Worm (Caenorhabditis elegans) whole organism, L4 larva: ENCODE measurements around the gene Y77E11A.23.

Experiments used
- F26F4.8 ChIP-seq: fragments of 200-800 bp; sonication (Bioruptor generic); conservative IDR thresholded peaks from 2 replicates; pipeline ENCODE4 v1.3.6; 2022; ENCODE audit warnings: missing genetic modification characterization, missing compliant biosample characterization
- F44E2.7 ChIP-seq: fragments of 200-800 bp; sonication (Bioruptor generic); IDR thresholded peaks from 2 replicates; pipeline ENCODE4 v2.1.2; 2022; ENCODE audit warnings: missing genetic modification characterization, missing compliant biosample characterization
- Y48G9A.11 ChIP-seq: fragments of 200-800 bp; sonication (Bioruptor generic); IDR thresholded peaks from 2 replicates; pipeline ENCODE4 v1.3.6; 2022; ENCODE audit warnings: missing genetic modification reagents, missing genetic modification characterization, missing compliant biosample characterization
- Y75B8A.6 ChIP-seq: fragments of 200-800 bp; sonication (Bioruptor generic); IDR thresholded peaks from 2 replicates; pipeline ENCODE4 v1.3.6; 2022; ENCODE audit warnings: missing genetic modification reagents, missing genetic modification characterization, missing compliant biosample characterization
- ZK546.5 ChIP-seq, 2 experiments: sonication (generic microtip); optimal IDR thresholded peaks; 2 replicates each; lab custom pipeline; 2017; ENCODE audit warnings: missing biosample characterization in 2 of 2, missing genetic modification characterization in 2 of 2
- aha-1 ChIP-seq: fragments of 150-350 bp; peaks from one replicate; lab custom pipeline; 2014; ENCODE audit warnings: missing biosample characterization, missing genetic modification characterization
- aly-2 ChIP-seq: sonication (generic microtip); optimal IDR thresholded peaks from 2 replicates; lab custom pipeline; 2018; ENCODE audit warnings: missing biosample characterization, missing genetic modification characterization
- ama-1 ChIP-seq: fragments of 150-350 bp; optimal IDR thresholded peaks from 2 replicates; lab custom pipeline; 2014; ENCODE audit warnings: inconsistent platforms, mixed read lengths
- attf-4 ChIP-seq: sonication (generic microtip); optimal IDR thresholded peaks from 3 replicates; lab custom pipeline; 2017; ENCODE audit warnings: missing biosample characterization, missing genetic modification characterization
- ceh-20 ChIP-seq: fragments of 200-800 bp; sonication (Bioruptor generic); IDR thresholded peaks from 2 replicates; pipeline ENCODE4 v1.3.6; 2022; ENCODE audit warnings: missing genetic modification reagents, missing genetic modification characterization, missing compliant biosample characterization
- cey-2 ChIP-seq: sonication (generic microtip); optimal IDR thresholded peaks from 3 replicates; lab custom pipeline; 2017; ENCODE audit warnings: missing genetic modification characterization, mild to moderate bottlenecking, missing compliant biosample characterization, antibody characterized with exemption, borderline replicate concordance; ENCODE audit not compliant: insufficient read depth
- daf-12 ChIP-seq: fragments of 150-350 bp; optimal IDR thresholded peaks from 2 replicates; lab custom pipeline; 2014; ENCODE audit warnings: missing biosample characterization, missing genetic modification reagents, missing genetic modification characterization
- duxl-1 ChIP-seq: sonication (generic microtip); optimal IDR thresholded peaks from 2 replicates; lab custom pipeline; 2016; ENCODE audit warnings: mild to moderate bottlenecking, missing genetic modification characterization, moderate library complexity, missing compliant biosample characterization; ENCODE audit not compliant: poor library complexity
- egl-27 ChIP-seq: sonication (generic microtip); optimal IDR thresholded peaks from 3 replicates; lab custom pipeline; 2017; ENCODE audit warnings: missing biosample characterization, missing genetic modification reagents, missing genetic modification characterization
- egl-43 ChIP-seq: fragments of 200-800 bp; sonication (Bioruptor generic); IDR thresholded peaks from 2 replicates; pipeline ENCODE4 v1.3.6; 2022; ENCODE audit warnings: missing genetic modification reagents, missing genetic modification characterization, missing compliant biosample characterization
- fkh-10 ChIP-seq: fragments of 150-350 bp; optimal IDR thresholded peaks from 2 replicates; lab custom pipeline; 2014; ENCODE audit warnings: missing biosample characterization, missing genetic modification reagents, missing genetic modification characterization
- hif-1 ChIP-seq, 2 experiments: sonication (generic microtip); optimal IDR thresholded peaks; 2 replicates each; lab custom pipeline; 2016 to 2017; ENCODE audit warnings: missing compliant biosample characterization in 2 of 2, missing genetic modification characterization in 2 of 2, missing genetic modification reagents in 2 of 2, missing genotype in 2 of 2, mild to moderate bottlenecking in 1 of 2
- hlh-11 ChIP-seq: fragments of 200-800 bp; sonication (Bioruptor generic); optimal IDR thresholded peaks from 2 replicates; lab custom pipeline; 2018; ENCODE audit warnings: mild to moderate bottlenecking, missing genetic modification characterization, missing compliant biosample characterization
- hlh-30 ChIP-seq: sonication (generic microtip); optimal IDR thresholded peaks from 2 replicates; lab custom pipeline; 2017; ENCODE audit warnings: antibody characterized with exemption, mild to moderate bottlenecking, missing genetic modification characterization, missing compliant biosample characterization; ENCODE audit not compliant: insufficient read depth
- hmg-1.1 ChIP-seq: fragments of 200-800 bp; sonication (Bioruptor generic); IDR thresholded peaks from 2 replicates; pipeline ENCODE4 v1.3.6; 2022; ENCODE audit warnings: missing genetic modification reagents, missing genetic modification characterization, missing compliant biosample characterization
- lim-7 ChIP-seq: fragments of 200-800 bp; sonication (Bioruptor generic); IDR thresholded peaks from 2 replicates; pipeline ENCODE4 v1.3.6; 2022; ENCODE audit warnings: missing genetic modification characterization, missing compliant biosample characterization
- lin-1 ChIP-seq: fragments of 200-800 bp; sonication (Bioruptor generic); IDR thresholded peaks from 2 replicates; pipeline ENCODE4 v1.3.6; 2022; ENCODE audit warnings: missing genetic modification reagents, missing genetic modification characterization, missing compliant biosample characterization
- lin-29 ChIP-seq: fragments of 200-800 bp; sonication (Bioruptor generic); IDR thresholded peaks from 2 replicates; pipeline ENCODE4 v1.3.6; 2022; ENCODE audit warnings: missing genetic modification reagents, missing genetic modification characterization, missing compliant biosample characterization
- lin-38 ChIP-seq: fragments of 200-800 bp; sonication (Bioruptor generic); IDR thresholded peaks from 2 replicates; pipeline ENCODE4 v1.3.6; 2022; ENCODE audit warnings: missing genetic modification reagents, missing genetic modification characterization, missing compliant biosample characterization
- lir-3 ChIP-seq: sonication (generic microtip); optimal IDR thresholded peaks from 2 replicates; lab custom pipeline; 2016; ENCODE audit warnings: mild to moderate bottlenecking, missing genetic modification characterization, missing compliant biosample characterization
- mdt-29 ChIP-seq: fragments of 200-800 bp; sonication (Bioruptor generic); IDR thresholded peaks from 2 replicates; pipeline ENCODE4 v1.3.6; 2022; ENCODE audit warnings: missing genetic modification reagents, missing genetic modification characterization, missing compliant biosample characterization
- mep-1 ChIP-seq: fragments of 150-350 bp; sonication (generic microtip); optimal IDR thresholded peaks from 3 replicates; lab custom pipeline; 2014; ENCODE audit warnings: missing biosample characterization, missing genetic modification characterization
- nhr-11 ChIP-seq: fragments of 150-350 bp; optimal IDR thresholded peaks from 2 replicates; lab custom pipeline; 2014; ENCODE audit warnings: missing biosample characterization, missing genetic modification characterization
- nhr-237 ChIP-seq: sonication (generic microtip); optimal IDR thresholded peaks from 2 replicates; lab custom pipeline; 2017; ENCODE audit warnings: missing biosample characterization, missing genetic modification characterization
- nhr-28 ChIP-seq: fragments of 150-350 bp; optimal IDR thresholded peaks from 2 replicates; lab custom pipeline; 2014; ENCODE audit warnings: missing biosample characterization, missing genetic modification characterization
- nhr-42 ChIP-seq: fragments of 200-800 bp; sonication (Bioruptor generic); IDR thresholded peaks from 2 replicates; pipeline ENCODE4 v1.3.6; 2022; ENCODE audit warnings: missing genetic modification characterization, missing compliant biosample characterization
- php-3 ChIP-seq: fragments of 200-800 bp; sonication (Bioruptor generic); IDR thresholded peaks from 2 replicates; pipeline ENCODE4 v1.3.6; 2022; ENCODE audit warnings: missing genetic modification reagents, missing genetic modification characterization, missing compliant biosample characterization
- set-16 ChIP-seq: fragments of 200-800 bp; sonication (Bioruptor generic); IDR thresholded peaks from 2 replicates; pipeline ENCODE4 v1.3.6; 2022; ENCODE audit warnings: missing genetic modification reagents, missing genetic modification characterization, missing compliant biosample characterization
- snpc-4 ChIP-seq: fragments of 150-350 bp; optimal IDR thresholded peaks from 2 replicates; lab custom pipeline; 2014; ENCODE audit warnings: missing biosample characterization, missing genetic modification characterization
- unc-130 ChIP-seq: sonication (generic microtip); optimal IDR thresholded peaks from 2 replicates; lab custom pipeline; 2016; ENCODE audit warnings: missing genetic modification reagents, missing genetic modification characterization, missing compliant biosample characterization
- unc-39 ChIP-seq: sonication (generic microtip); optimal IDR thresholded peaks from 2 replicates; lab custom pipeline; 2017; ENCODE audit warnings: missing biosample characterization, missing genetic modification characterization
- zfp-3 ChIP-seq: fragments of 200-800 bp; sonication (Bioruptor generic); conservative IDR thresholded peaks from 2 replicates; pipeline ENCODE4 v1.3.6; 2022; ENCODE audit warnings: missing genetic modification reagents, missing genetic modification characterization, missing compliant biosample characterization

Gene Y77E11A.23

DNA sequence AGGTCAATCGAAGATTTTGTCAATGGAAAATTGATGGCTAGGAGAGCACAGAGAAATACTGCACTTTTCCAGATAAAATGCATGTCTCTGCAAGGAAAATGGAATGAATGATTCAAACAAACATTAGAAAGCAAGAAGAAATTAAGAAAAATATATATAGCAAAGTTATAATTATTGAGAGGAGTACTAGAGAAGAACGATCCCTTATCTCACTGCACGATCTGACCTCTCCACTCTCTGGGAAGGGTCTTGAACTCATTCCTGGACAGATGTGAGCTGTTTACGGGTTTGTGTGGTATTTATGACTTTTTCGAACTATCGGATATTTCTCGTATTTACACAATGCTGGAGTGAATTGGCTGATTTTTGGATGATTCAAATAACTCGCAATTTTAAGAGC is at the start of gene Y77E11A.23:
Y77E11A.23 (minus strand) TSS at position 107 of the 400 bp plus-strand sequence.
- TF ChIP-seq nhr-237 (tag; lab: Kevin White, UChicago) (no peak), attf-4 (tag; lab: Kevin White, UChicago) (no peak), Y75B8A.6 (no peak), mep-1 (tag; lab: Kevin White, UChicago) (no peak), ceh-20 (GFP tag; lab: Robert Waterston, UW) (no peak), lim-7 (GFP tag; lab: Robert Waterston, UW) (no peak), lin-1 (GFP tag; lab: Robert Waterston, UW) (no peak)
- TF ChIP-seq, all 104 proteins: peak for 0

DNA sequence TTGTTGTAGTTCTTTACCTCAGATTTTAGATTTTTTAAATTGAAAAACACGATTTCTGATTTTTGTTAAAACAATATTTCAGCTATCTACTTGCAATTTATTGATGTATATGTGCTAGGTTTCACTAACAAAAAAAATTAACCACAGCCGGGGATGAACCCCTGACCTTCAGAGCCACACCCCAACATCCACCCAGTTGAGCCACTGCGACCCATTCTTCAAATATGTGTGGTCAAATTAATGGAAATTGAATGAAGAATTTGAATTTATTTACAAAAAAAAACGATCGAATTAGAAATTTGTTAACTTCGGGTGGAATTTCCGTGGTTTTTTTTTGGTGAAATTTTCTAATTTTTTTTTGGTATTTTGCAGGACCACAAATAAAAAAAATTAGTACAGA is 48.5 kb upstream of the Y77E11A.23 start:
- no peak for TF ChIP-seq hlh-11 (tag; lab: Kevin White, UChicago)
- no peak for TF ChIP-seq unc-130 (GFP tag; lab: Kevin White, UChicago)
- no peak for TF ChIP-seq Y75B8A.6
- no peak for TF ChIP-seq F26F4.8 (GFP tag; lab: Robert Waterston, UW)
- TF ChIP-seq egl-27 (tag; lab: Kevin White, UChicago) = no peak
- no peak for TF ChIP-seq ama-1 (lab: Kevin White, UChicago)
- TF ChIP-seq php-3 (GFP tag; lab: Robert Waterston, UW) = no peak
- TF ChIP-seq F44E2.7 (GFP tag; lab: Robert Waterston, UW) = no peak
- TF ChIP-seq mep-1 (tag; lab: Kevin White, UChicago) = no peak
- TF ChIP-seq zfp-3 = no peak
- no peak for TF ChIP-seq nhr-42 (GFP tag; lab: Robert Waterston, UW)
- TF ChIP-seq hlh-30 = no peak
- TF ChIP-seq ZK546.5 (tag; optimal IDR thresholded peaks at IDR 0.05; lab: Kevin White, UChicago) = no peak
- TF ChIP-seq duxl-1 (tag; lab: Kevin White, UChicago) = no peak
- TF ChIP-seq daf-12 = no peak
- no peak for TF ChIP-seq egl-43
- TF ChIP-seq nhr-11 (tag; lab: Kevin White, UChicago) = no peak
- no peak for TF ChIP-seq lin-29

DNA sequence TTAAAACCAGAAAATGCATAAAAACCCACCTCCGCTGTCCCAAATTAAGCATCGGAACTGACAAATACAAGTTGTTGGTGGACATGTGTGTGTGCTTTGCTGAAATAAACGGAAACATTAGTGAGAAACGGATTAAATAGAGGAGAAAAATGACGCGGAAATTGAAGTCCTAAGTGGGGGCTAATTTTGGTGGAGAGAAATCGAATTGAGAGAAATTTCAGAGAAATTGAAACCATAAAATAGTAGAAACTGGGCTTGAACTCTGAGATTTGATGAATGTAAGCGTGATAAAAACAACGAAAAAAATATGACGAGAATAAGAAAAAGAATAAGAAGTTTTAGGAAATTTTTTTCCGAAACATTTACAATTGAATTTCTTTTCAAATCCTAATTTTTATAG is 44.8 kb upstream of the Y77E11A.23 start, which contains the start of gene Y77E11A.12:
Y77E11A.12 (minus strand) TSS at position 101 of the 400 bp plus-strand sequence.
- TF ChIP-seq fkh-10 (GFP tag; lab: Kevin White, UChicago) (no peak), cey-2 (no peak), unc-39 (tag; lab: Kevin White, UChicago) (no peak), duxl-1 (tag; lab: Kevin White, UChicago) (no peak), snpc-4 (no peak), lir-3 (no peak), hmg-1.1 (GFP tag; lab: Robert Waterston, UW) (no peak), hif-1 (tag; optimal IDR thresholded peaks at IDR 0.05; lab: Kevin White, UChicago) (no peak), aha-1 (tag; lab: Kevin White, UChicago) (peak; percentile 9)

ce11 chrIV:1472145-1472544 is 42.0 kb upstream of the Y77E11A.23 start:
- TF ChIP-seq aly-2 (no peak), lin-38 (GFP tag; lab: Robert Waterston, UW) (no peak), set-16 (GFP tag; lab: Robert Waterston, UW) (peak; percentile 36; the same call in 1 of the 2 replicates)

DNA sequence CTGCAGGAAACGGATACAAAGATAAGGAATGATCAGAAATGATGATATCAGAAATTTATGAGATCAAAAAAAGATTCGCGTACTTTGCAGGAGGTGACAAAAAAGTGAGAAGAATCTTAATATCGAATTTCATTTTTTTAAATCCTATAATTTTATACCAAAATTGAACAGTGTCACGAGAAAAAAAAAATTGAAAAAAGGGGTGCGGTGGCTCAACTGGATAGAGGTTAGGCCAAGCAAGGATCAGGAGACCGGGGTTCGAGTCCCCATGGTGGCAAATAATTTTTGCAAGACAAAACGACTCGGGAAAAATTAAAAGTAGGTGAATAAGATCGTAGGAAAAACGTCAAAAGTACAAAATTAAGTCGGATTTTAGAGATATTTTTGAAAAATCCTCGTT is 40.2 kb upstream of the Y77E11A.23 start:
- TF ChIP-seq Y48G9A.11 (GFP tag; lab: Robert Waterston, UW) (0 out of 2 replicates have a peak, but pooled peaks have one; percentile 14), nhr-28 (tag; lab: Kevin White, UChicago) (peak; percentile 72), mdt-29 (no peak)
